Worm (Caenorhabditis elegans) whole organism, late embryonic: ENCODE results near the gene K03B8.6.
"Not testable (repeated sequence)": the region's sequence is repeated elsewhere in the genome, so short reads cannot be mapped to it uniquely, and the experiment has no call there.

Source experiments
- F13H6.1 ChIP-seq: sonication (generic microtip); optimal IDR thresholded peaks from 2 replicates; lab custom pipeline; 2016; ENCODE audit warnings: missing genetic modification characterization, missing compliant biosample characterization
- K02D7.2 ChIP-seq: sonication (generic microtip); optimal IDR thresholded peaks from 2 replicates; lab custom pipeline; 2017; ENCODE audit warnings: mild to moderate bottlenecking, missing genetic modification characterization, missing compliant biosample characterization
- K09A11.1 ChIP-seq: sonication (generic microtip); optimal IDR thresholded peaks from 2 replicates; lab custom pipeline; 2017; ENCODE audit warnings: antibody characterized with exemption, mild to moderate bottlenecking, missing genetic modification characterization, missing compliant biosample characterization; ENCODE audit not compliant: insufficient read depth
- Y22D7AL.16 ChIP-seq: sonication (generic microtip); optimal IDR thresholded peaks from 2 replicates; lab custom pipeline; 2016; ENCODE audit warnings: missing genetic modification characterization, missing compliant biosample characterization
- ama-1 ChIP-seq: fragments of 150-350 bp; optimal IDR thresholded peaks from 2 replicates; lab custom pipeline; 2014
- ceh-19 ChIP-seq: fragments of 200-800 bp; sonication (Bioruptor generic); optimal IDR thresholded peaks from 2 replicates; lab custom pipeline; 2018; ENCODE audit warnings: mild to moderate bottlenecking, missing genetic modification characterization, missing compliant biosample characterization
- ceh-2 ChIP-seq: sonication (generic microtip); optimal IDR thresholded peaks from 2 replicates; lab custom pipeline; 2016; ENCODE audit warnings: missing genotype, missing genetic modification characterization, missing compliant biosample characterization
- ceh-22 ChIP-seq: sonication (generic microtip); optimal IDR thresholded peaks from 2 replicates; lab custom pipeline; 2017; ENCODE audit warnings: missing biosample characterization, missing genetic modification characterization
- ceh-24 ChIP-seq: sonication (generic microtip); optimal IDR thresholded peaks from 2 replicates; lab custom pipeline; 2016; ENCODE audit warnings: mild to moderate bottlenecking, missing genetic modification characterization, missing compliant biosample characterization
- ceh-31 ChIP-seq: sonication (generic microtip); optimal IDR thresholded peaks from 2 replicates; lab custom pipeline; 2016; ENCODE audit warnings: missing genetic modification characterization, missing compliant biosample characterization
- ceh-34 ChIP-seq: sonication (generic microtip); optimal IDR thresholded peaks from 2 replicates; lab custom pipeline; 2016; ENCODE audit warnings: mild to moderate bottlenecking, missing genetic modification characterization, missing compliant biosample characterization
- ceh-48 ChIP-seq: sonication (generic microtip); optimal IDR thresholded peaks from 2 replicates; lab custom pipeline; 2016; ENCODE audit warnings: missing genetic modification characterization, inconsistent platforms, missing compliant biosample characterization
- ceh-6 ChIP-seq: fragments of 200-800 bp; sonication (Bioruptor generic); optimal IDR thresholded peaks from 2 replicates; lab custom pipeline; 2018; ENCODE audit warnings: mild to moderate bottlenecking, missing genetic modification characterization, missing compliant biosample characterization
- ceh-9 ChIP-seq: sonication (generic microtip); optimal IDR thresholded peaks from 2 replicates; lab custom pipeline; 2016; ENCODE audit warnings: mild to moderate bottlenecking, missing genetic modification characterization, inconsistent platforms, missing compliant biosample characterization
- dmd-4 ChIP-seq: sonication (generic microtip); optimal IDR thresholded peaks from 2 replicates; lab custom pipeline; 2016; ENCODE audit warnings: borderline replicate concordance, missing genetic modification characterization, missing compliant biosample characterization
- fax-1 ChIP-seq: sonication (generic microtip); optimal IDR thresholded peaks from 2 replicates; lab custom pipeline; 2016; ENCODE audit warnings: missing genotype, missing genetic modification characterization, missing compliant biosample characterization
- fkh-6 ChIP-seq: sonication (generic microtip); optimal IDR thresholded peaks from 2 replicates; lab custom pipeline; 2016; ENCODE audit warnings: missing genetic modification characterization, missing compliant biosample characterization
- hlh-13 ChIP-seq: fragments of 200-800 bp; sonication (Bioruptor generic); optimal IDR thresholded peaks from 2 replicates; lab custom pipeline; 2018; ENCODE audit warnings: mild to moderate bottlenecking, missing genetic modification characterization, missing compliant biosample characterization
- hlh-30 ChIP-seq: sonication (generic microtip); optimal IDR thresholded peaks from 2 replicates; lab custom pipeline; 2017; ENCODE audit warnings: antibody characterized with exemption, missing genetic modification characterization, missing compliant biosample characterization; ENCODE audit not compliant: insufficient read depth
- hlh-6 ChIP-seq: sonication (generic microtip); optimal IDR thresholded peaks from 2 replicates; lab custom pipeline; 2016; ENCODE audit warnings: missing genotype, missing genetic modification characterization, missing compliant biosample characterization
- hlh-8 ChIP-seq: sonication (generic microtip); optimal IDR thresholded peaks from 2 replicates; lab custom pipeline; 2016; ENCODE audit warnings: missing genotype, missing genetic modification characterization, missing compliant biosample characterization
- lin-11 ChIP-seq: fragments of 200-800 bp; sonication (Bioruptor generic); optimal IDR thresholded peaks from 2 replicates; lab custom pipeline; 2018; ENCODE audit warnings: mild to moderate bottlenecking, missing genetic modification characterization, missing compliant biosample characterization
- mec-3 ChIP-seq: sonication (generic microtip); optimal IDR thresholded peaks from 2 replicates; lab custom pipeline; 2016; ENCODE audit warnings: borderline replicate concordance, missing genetic modification characterization, missing compliant biosample characterization
- nfya-1 ChIP-seq: sonication (generic microtip); optimal IDR thresholded peaks from 2 replicates; lab custom pipeline; 2017; ENCODE audit warnings: missing genetic modification characterization, mild to moderate bottlenecking, missing compliant biosample characterization, antibody characterized with exemption, moderate library complexity
- nhr-11 ChIP-seq: fragments of 150-350 bp; optimal IDR thresholded peaks from 2 replicates; lab custom pipeline; 2014; ENCODE audit warnings: missing biosample characterization, missing genetic modification characterization
- pag-3 ChIP-seq: sonication (generic microtip); optimal IDR thresholded peaks from 2 replicates; lab custom pipeline; 2016; ENCODE audit warnings: missing compliant biosample characterization, missing genetic modification characterization, borderline replicate concordance
- pat-9 ChIP-seq: fragments of 200-800 bp; sonication (Bioruptor generic); optimal IDR thresholded peaks from 2 replicates; lab custom pipeline; 2018; ENCODE audit warnings: mild to moderate bottlenecking, missing genetic modification characterization, moderate library complexity, missing compliant biosample characterization
- pax-1 ChIP-seq: fragments of 150-350 bp; optimal IDR thresholded peaks from 2 replicates; lab custom pipeline; 2014; ENCODE audit warnings: missing biosample characterization, missing genetic modification characterization
- pha-4 ChIP-seq: fragments of 150-350 bp; optimal IDR thresholded peaks from 2 replicates; lab custom pipeline; 2018; ENCODE audit warnings: missing biosample characterization, missing genetic modification reagents, missing genetic modification characterization
- pqm-1 ChIP-seq: sonication (generic microtip); optimal IDR thresholded peaks from 2 replicates; lab custom pipeline; 2016; ENCODE audit warnings: missing genetic modification characterization, missing compliant biosample characterization
- rnt-1 ChIP-seq: sonication (generic microtip); optimal IDR thresholded peaks from 2 replicates; lab custom pipeline; 2016; ENCODE audit warnings: missing genetic modification characterization, missing compliant biosample characterization
- sdc-2 ChIP-seq: sonication (generic microtip); optimal IDR thresholded peaks from 2 replicates; lab custom pipeline; 2016; ENCODE audit warnings: missing genotype, missing genetic modification characterization, missing compliant biosample characterization
- ttx-3 ChIP-seq: sonication (generic microtip); optimal IDR thresholded peaks from 2 replicates; lab custom pipeline; 2016; ENCODE audit warnings: missing genetic modification reagents, missing genetic modification characterization, missing compliant biosample characterization
- unc-42 ChIP-seq: sonication (generic microtip); optimal IDR thresholded peaks from 2 replicates; lab custom pipeline; 2016; ENCODE audit warnings: missing genotype, missing genetic modification characterization, missing compliant biosample characterization
- ztf-16 ChIP-seq: sonication (generic microtip); optimal IDR thresholded peaks from 2 replicates; lab custom pipeline; 2017; ENCODE audit warnings: missing genetic modification characterization, missing compliant biosample characterization

K03B8.6 gene

ce11 chrV:11390394-11390793 lies 17.0 kb upstream of the K03B8.6 start, which contains the start of the genes K03B8.11 and K03B8.14:
TSS of gene K03B8.11 (minus strand) at chrV:11390494.
TSS of gene K03B8.14 (plus strand) at chrV:11390503.
- TF ChIP-seq ceh-34 = no peak
- TF ChIP-seq ceh-24 (tag; lab: Kevin White, UChicago) = no peak
- no peak for TF ChIP-seq ceh-19
- no peak for TF ChIP-seq hlh-6
- no peak for TF ChIP-seq dmd-4 (tag; lab: Kevin White, UChicago)
- no peak for TF ChIP-seq pqm-1 (tag; lab: Kevin White, UChicago)
- TF ChIP-seq lin-11 (tag; lab: Kevin White, UChicago) = no peak
- no peak for TF ChIP-seq ceh-2 (tag; lab: Kevin White, UChicago)
- TF ChIP-seq ttx-3 (tag; lab: Kevin White, UChicago) = no peak
- TF ChIP-seq nfya-1 (tag; lab: Kevin White, UChicago) = no peak
- no peak for TF ChIP-seq hlh-8 (tag; lab: Kevin White, UChicago)
- TF ChIP-seq ceh-9 (tag; lab: Kevin White, UChicago) = no peak
- TF ChIP-seq F13H6.1 (tag; lab: Kevin White, UChicago) = no peak
- TF ChIP-seq ama-1 = no peak
- TF ChIP-seq ceh-6 (GFP tag; lab: Kevin White, UChicago) = no peak
- TF ChIP-seq, all 69 proteins: peak for 0

DNA sequence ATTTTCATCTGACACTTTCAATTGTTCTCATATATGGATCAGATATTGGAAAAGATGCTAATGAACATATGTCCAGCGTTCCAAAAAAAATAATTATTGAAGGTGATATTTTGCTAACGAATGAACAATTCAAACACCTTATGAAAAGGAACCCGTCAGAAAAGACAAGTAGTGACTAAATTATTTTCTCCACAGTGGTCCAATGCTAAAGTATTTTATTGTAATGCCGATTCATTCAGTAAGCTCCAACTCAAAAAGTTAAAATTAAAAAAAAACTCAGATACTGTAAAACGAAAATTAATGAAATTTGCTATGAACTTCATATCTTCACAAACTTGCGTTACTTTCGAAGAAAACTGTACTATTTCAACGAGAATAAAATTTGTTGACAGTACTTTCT lies 15.4 kb upstream of the K03B8.6 start, which contains the start of gene nas-16:
Gene nas-16, plus strand, starts transcription at position 301 of the 400 bp plus-strand sequence.
- TF ChIP-seq rnt-1 (tag; lab: Kevin White, UChicago) = no peak
- TF ChIP-seq nhr-11 = no peak
- TF ChIP-seq fax-1 = no peak
- TF ChIP-seq Y22D7AL.16 (tag; lab: Kevin White, UChicago) = no peak
- TF ChIP-seq ceh-19 = no peak
- TF ChIP-seq ztf-16 (tag; lab: Kevin White, UChicago) = no peak
- no peak for TF ChIP-seq fkh-6 (tag; lab: Kevin White, UChicago)
- no peak for TF ChIP-seq ceh-9 (tag; lab: Kevin White, UChicago)
- TF ChIP-seq ceh-6 (GFP tag; lab: Kevin White, UChicago) = no peak
- TF ChIP-seq unc-42 (tag; lab: Kevin White, UChicago) = no peak
- TF ChIP-seq ceh-48 (tag; lab: Kevin White, UChicago) = no peak
- TF ChIP-seq K02D7.2 (tag; lab: Kevin White, UChicago) = no peak
- no peak for TF ChIP-seq pat-9 (tag; lab: Kevin White, UChicago)
- TF ChIP-seq sdc-2 (tag; lab: Kevin White, UChicago) = no peak
- TF ChIP-seq hlh-30 (tag; lab: Kevin White, UChicago) = no peak
- TF ChIP-seq pha-4 (tag; lab: Kevin White, UChicago) = no peak
- TF ChIP-seq ceh-22 = no peak
- TF ChIP-seq pag-3 = no peak

DNA sequence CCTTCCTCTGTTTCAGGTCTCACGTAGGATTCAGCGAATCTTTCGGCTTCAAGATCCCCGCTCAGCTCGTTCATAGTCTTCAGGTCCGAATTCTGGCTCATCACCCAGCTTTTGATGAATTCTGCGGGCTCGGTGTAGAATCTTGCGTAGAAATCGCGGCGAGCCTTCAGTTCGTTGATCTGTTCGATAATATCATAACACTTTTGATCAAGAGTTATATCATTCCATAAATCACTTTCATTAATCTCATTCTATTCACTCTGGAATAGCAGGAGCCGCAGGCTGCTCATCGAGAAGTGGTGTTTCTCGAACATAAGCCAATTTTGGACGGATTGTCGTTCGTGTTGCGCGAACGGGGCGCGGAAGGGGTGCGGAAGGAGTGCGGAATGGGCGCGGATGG lies 12.4 kb upstream of the K03B8.6 start, which contains the start of gene K03B8.4:
Gene K03B8.4, minus strand, starts transcription at position 101 of the 400 bp plus-strand sequence.
- not testable (repeated sequence) for TF ChIP-seq nfya-1 (tag; lab: Kevin White, UChicago); ceh-22; pat-9 (tag; lab: Kevin White, UChicago)

- not testable (repeated sequence) for TF ChIP-seq hlh-13 (GFP tag; lab: Kevin White, UChicago); mec-3 (tag; lab: Kevin White, UChicago); ceh-31 (tag; lab: Kevin White, UChicago)
These were observed 11.2 kb upstream of the K03B8.6 start, which contains the start of gene nas-18 for ce11 chrV:11396134-11396533. TSS of gene nas-18 (plus strand) at chrV:11396434.

DNA sequence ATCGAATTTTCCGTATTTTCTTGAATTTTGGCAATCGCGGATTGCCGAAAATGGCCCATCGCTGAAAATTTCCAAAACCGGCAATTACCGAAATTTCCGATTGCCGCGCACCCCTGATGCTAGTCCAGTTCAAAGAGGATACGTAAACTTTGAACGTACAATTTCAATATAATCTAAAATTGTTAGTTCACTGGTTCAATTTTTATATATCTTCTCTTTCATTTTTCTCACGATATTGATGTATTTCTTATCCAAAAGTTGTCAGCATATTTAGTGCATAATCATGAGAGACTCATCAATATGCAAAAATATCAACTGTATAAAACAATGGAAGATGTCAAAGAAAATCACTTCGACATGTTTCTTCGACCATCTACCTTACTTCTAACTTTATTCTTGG lies 8.8 kb upstream of the K03B8.6 start, which contains the start of gene nas-17:
Gene nas-17, plus strand, starts transcription at position 301 of the 400 bp plus-strand sequence.
- no peak for TF ChIP-seq ceh-48 (tag; lab: Kevin White, UChicago)
- TF ChIP-seq K09A11.1 (tag; lab: Kevin White, UChicago) = no peak
- TF ChIP-seq pax-1 (tag; lab: Kevin White, UChicago) = no peak
